Worm (Caenorhabditis elegans) whole organism, late embryonic: ENCODE results near the gene pigg-1.

Experiments
- C08G9.2 ChIP-seq: sonication (generic microtip); optimal IDR thresholded peaks from 2 replicates; lab custom pipeline; 2016; ENCODE audit warnings: mild to moderate bottlenecking, missing genetic modification characterization, moderate library complexity, missing compliant biosample characterization
- C38D4.7 ChIP-seq: fragments of 200-800 bp; sonication (Bioruptor generic); optimal IDR thresholded peaks from 2 replicates; lab custom pipeline; 2018; ENCODE audit warnings: mild to moderate bottlenecking, missing genetic modification characterization, moderate library complexity, missing compliant biosample characterization
- F13H6.1 ChIP-seq: sonication (generic microtip); optimal IDR thresholded peaks from 2 replicates; lab custom pipeline; 2016; ENCODE audit warnings: missing genetic modification characterization, missing compliant biosample characterization
- K02D7.2 ChIP-seq: sonication (generic microtip); optimal IDR thresholded peaks from 2 replicates; lab custom pipeline; 2017; ENCODE audit warnings: mild to moderate bottlenecking, missing genetic modification characterization, missing compliant biosample characterization
- K09A11.1 ChIP-seq: sonication (generic microtip); optimal IDR thresholded peaks from 2 replicates; lab custom pipeline; 2017; ENCODE audit warnings: antibody characterized with exemption, mild to moderate bottlenecking, missing genetic modification characterization, missing compliant biosample characterization; ENCODE audit not compliant: insufficient read depth
- ama-1 ChIP-seq: fragments of 150-350 bp; optimal IDR thresholded peaks from 2 replicates; lab custom pipeline; 2014
- ceh-14 ChIP-seq: sonication (generic microtip); optimal IDR thresholded peaks from 2 replicates; lab custom pipeline; 2016; ENCODE audit warnings: missing genotype, missing genetic modification characterization, missing compliant biosample characterization
- ceh-18 ChIP-seq: sonication (generic microtip); optimal IDR thresholded peaks from 2 replicates; lab custom pipeline; 2016; ENCODE audit warnings: missing genetic modification characterization, missing compliant biosample characterization
- ceh-2 ChIP-seq: sonication (generic microtip); optimal IDR thresholded peaks from 2 replicates; lab custom pipeline; 2016; ENCODE audit warnings: missing genotype, missing genetic modification characterization, missing compliant biosample characterization
- ceh-22 ChIP-seq: sonication (generic microtip); optimal IDR thresholded peaks from 2 replicates; lab custom pipeline; 2017; ENCODE audit warnings: missing biosample characterization, missing genetic modification characterization
- ceh-30 ChIP-seq: fragments of 150-350 bp; optimal IDR thresholded peaks from 2 replicates; lab custom pipeline; 2014; ENCODE audit warnings: missing biosample characterization, missing genetic modification characterization
- ceh-34 ChIP-seq: sonication (generic microtip); optimal IDR thresholded peaks from 2 replicates; lab custom pipeline; 2016; ENCODE audit warnings: mild to moderate bottlenecking, missing genetic modification characterization, missing compliant biosample characterization
- ceh-45 ChIP-seq: fragments of 200-800 bp; sonication (Bioruptor generic); IDR thresholded peaks from 2 replicates; pipeline ENCODE4 v1.3.6; 2022; ENCODE audit warnings: missing genetic modification reagents, missing genetic modification characterization, missing compliant biosample characterization
- ceh-48 ChIP-seq: sonication (generic microtip); optimal IDR thresholded peaks from 2 replicates; lab custom pipeline; 2016; ENCODE audit warnings: missing genetic modification characterization, inconsistent platforms, missing compliant biosample characterization
- ceh-6 ChIP-seq: fragments of 200-800 bp; sonication (Bioruptor generic); optimal IDR thresholded peaks from 2 replicates; lab custom pipeline; 2018; ENCODE audit warnings: mild to moderate bottlenecking, missing genetic modification characterization, missing compliant biosample characterization
- che-1 ChIP-seq: sonication (generic microtip); optimal IDR thresholded peaks from 2 replicates; lab custom pipeline; 2016; ENCODE audit warnings: mild to moderate bottlenecking, missing genetic modification characterization, missing compliant biosample characterization
- dve-1 ChIP-seq: sonication (generic microtip); optimal IDR thresholded peaks from 2 replicates; lab custom pipeline; 2017; ENCODE audit warnings: antibody characterized with exemption, mild to moderate bottlenecking, missing genetic modification characterization, missing compliant biosample characterization
- ets-4 ChIP-seq: sonication (generic microtip); optimal IDR thresholded peaks from 2 replicates; lab custom pipeline; 2016; ENCODE audit warnings: missing genetic modification characterization, missing compliant biosample characterization
- fkh-6 ChIP-seq: sonication (generic microtip); optimal IDR thresholded peaks from 2 replicates; lab custom pipeline; 2016; ENCODE audit warnings: missing genetic modification characterization, missing compliant biosample characterization
- gmeb-2 ChIP-seq: sonication (generic microtip); optimal IDR thresholded peaks from 2 replicates; lab custom pipeline; 2016; ENCODE audit warnings: missing genetic modification characterization, inconsistent platforms, missing compliant biosample characterization
- hlh-13 ChIP-seq: fragments of 200-800 bp; sonication (Bioruptor generic); optimal IDR thresholded peaks from 2 replicates; lab custom pipeline; 2018; ENCODE audit warnings: mild to moderate bottlenecking, missing genetic modification characterization, missing compliant biosample characterization
- hlh-15 ChIP-seq: sonication (generic microtip); optimal IDR thresholded peaks from 2 replicates; lab custom pipeline; 2016; ENCODE audit warnings: missing genetic modification characterization, missing compliant biosample characterization
- lin-11 ChIP-seq: fragments of 200-800 bp; sonication (Bioruptor generic); optimal IDR thresholded peaks from 2 replicates; lab custom pipeline; 2018; ENCODE audit warnings: mild to moderate bottlenecking, missing genetic modification characterization, missing compliant biosample characterization
- mec-3 ChIP-seq: sonication (generic microtip); optimal IDR thresholded peaks from 2 replicates; lab custom pipeline; 2016; ENCODE audit warnings: borderline replicate concordance, missing genetic modification characterization, missing compliant biosample characterization
- nfya-1 ChIP-seq: sonication (generic microtip); optimal IDR thresholded peaks from 2 replicates; lab custom pipeline; 2017; ENCODE audit warnings: missing genetic modification characterization, mild to moderate bottlenecking, missing compliant biosample characterization, antibody characterized with exemption, moderate library complexity
- nhr-11 ChIP-seq: fragments of 150-350 bp; optimal IDR thresholded peaks from 2 replicates; lab custom pipeline; 2014; ENCODE audit warnings: missing biosample characterization, missing genetic modification characterization
- npax-4 ChIP-seq: sonication (generic microtip); optimal IDR thresholded peaks from 2 replicates; lab custom pipeline; 2016; ENCODE audit warnings: missing genetic modification characterization, missing compliant biosample characterization
- odd-2 ChIP-seq: sonication (generic microtip); optimal IDR thresholded peaks from 2 replicates; lab custom pipeline; 2017; ENCODE audit warnings: antibody characterized with exemption, mild to moderate bottlenecking, missing genetic modification characterization, missing compliant biosample characterization
- pax-1 ChIP-seq: fragments of 150-350 bp; optimal IDR thresholded peaks from 2 replicates; lab custom pipeline; 2014; ENCODE audit warnings: missing biosample characterization, missing genetic modification characterization
- pqm-1 ChIP-seq: sonication (generic microtip); optimal IDR thresholded peaks from 2 replicates; lab custom pipeline; 2016; ENCODE audit warnings: missing genetic modification characterization, missing compliant biosample characterization
- pros-1 ChIP-seq: fragments of 150-350 bp; optimal IDR thresholded peaks from 2 replicates; lab custom pipeline; 2014; ENCODE audit warnings: missing biosample characterization, missing genetic modification reagents, missing genetic modification characterization
- ref-2 ChIP-seq: sonication (generic microtip); optimal IDR thresholded peaks from 2 replicates; lab custom pipeline; 2016; ENCODE audit warnings: missing genetic modification characterization, missing compliant biosample characterization
- rnt-1 ChIP-seq: sonication (generic microtip); optimal IDR thresholded peaks from 2 replicates; lab custom pipeline; 2016; ENCODE audit warnings: missing genetic modification characterization, missing compliant biosample characterization
- sox-2 ChIP-seq: fragments of 200-800 bp; sonication (Bioruptor generic); IDR thresholded peaks from 2 replicates; pipeline ENCODE4 v1.3.6; 2022; ENCODE audit warnings: missing genetic modification reagents, missing genetic modification characterization, missing compliant biosample characterization
- sox-4 ChIP-seq: sonication (generic microtip); optimal IDR thresholded peaks from 2 replicates; lab custom pipeline; 2017; ENCODE audit warnings: mild to moderate bottlenecking, missing genetic modification characterization, inconsistent platforms, missing compliant biosample characterization
- syd-9 ChIP-seq: sonication (generic microtip); optimal IDR thresholded peaks from 2 replicates; lab custom pipeline; 2016; ENCODE audit warnings: mild to moderate bottlenecking, missing genetic modification characterization, moderate library complexity, missing compliant biosample characterization
- tbx-2 ChIP-seq: sonication (generic microtip); optimal IDR thresholded peaks from 2 replicates; lab custom pipeline; 2016; ENCODE audit warnings: missing genetic modification characterization, missing compliant biosample characterization
- tbx-7 ChIP-seq: sonication (generic microtip); optimal IDR thresholded peaks from 2 replicates; lab custom pipeline; 2016; ENCODE audit warnings: missing genotype, missing genetic modification characterization, missing compliant biosample characterization
- ttx-3 ChIP-seq: sonication (generic microtip); optimal IDR thresholded peaks from 2 replicates; lab custom pipeline; 2016; ENCODE audit warnings: missing genetic modification reagents, missing genetic modification characterization, missing compliant biosample characterization
- unc-3 ChIP-seq, 2 experiments: fragments of 200-800 bp in 1 of 2; sonication (Bioruptor generic) in 1 of 2; sonication (generic microtip) in 1 of 2; conservative IDR thresholded peaks in 1 of 2; optimal IDR thresholded peaks in 1 of 2; 2 replicates each; pipeline versions ENCODE4 v1.3.6 to Lab custom; 2016 to 2022; ENCODE audit warnings: missing compliant biosample characterization in 2 of 2, missing genetic modification characterization in 2 of 2, missing genetic modification reagents in 1 of 2
- unc-42 ChIP-seq: sonication (generic microtip); optimal IDR thresholded peaks from 2 replicates; lab custom pipeline; 2016; ENCODE audit warnings: missing genotype, missing genetic modification characterization, missing compliant biosample characterization
- unc-86 ChIP-seq: sonication (generic microtip); optimal IDR thresholded peaks from 2 replicates; lab custom pipeline; 2016; ENCODE audit warnings: missing genetic modification characterization, missing compliant biosample characterization
- zip-5 ChIP-seq: sonication (generic microtip); optimal IDR thresholded peaks from 2 replicates; lab custom pipeline; 2016; ENCODE audit warnings: missing genetic modification characterization, missing compliant biosample characterization
- ztf-16 ChIP-seq: sonication (generic microtip); optimal IDR thresholded peaks from 2 replicates; lab custom pipeline; 2017; ENCODE audit warnings: missing genetic modification characterization, missing compliant biosample characterization

The pigg-1 gene

ce11 chrII:8561227-8561626, 38.8 kb downstream of the pigg-1 start, which contains the start of gene iff-2 (continued):
- TF ChIP-seq ttx-3 (peak; percentile 37), odd-2 (tag; lab: Kevin White, UChicago) (peak; percentile 41), K02D7.2 (tag; lab: Kevin White, UChicago) (peak; percentile 14), unc-42 (tag; lab: Kevin White, UChicago) (peak; percentile 93), tbx-7 (tag; lab: Kevin White, UChicago) (peak; percentile 48), unc-86 (tag; lab: Kevin White, UChicago) (peak; percentile 76), ceh-6 (GFP tag; lab: Kevin White, UChicago) (peak; percentile 56), npax-4 (tag; lab: Kevin White, UChicago) (no peak), nhr-11 (peak; percentile 62), zip-5 (tag; lab: Kevin White, UChicago) (no peak), pqm-1 (tag; lab: Kevin White, UChicago) (peak; percentile 73), sox-4 (tag; lab: Kevin White, UChicago) (peak; percentile 50), pax-1 (tag; lab: Kevin White, UChicago) (peak; percentile 83), ceh-34 (peak; percentile 96), ceh-2 (peak; percentile 76), C38D4.7 (GFP tag; lab: Kevin White, UChicago) (peak; percentile 18), dve-1 (peak; percentile 98), hlh-13 (GFP tag; lab: Kevin White, UChicago) (no peak), nfya-1 (tag; lab: Kevin White, UChicago) (peak; percentile 97), mec-3 (tag; lab: Kevin White, UChicago) (no peak), pros-1 (tag; lab: Kevin White, UChicago) (peak; percentile 96), lin-11 (tag; lab: Kevin White, UChicago) (peak; percentile 13), syd-9 (tag; lab: Kevin White, UChicago) (peak; percentile 83), ama-1 (peak; percentile 51), rnt-1 (tag; lab: Kevin White, UChicago) (peak; percentile 95), ref-2 (tag; lab: Kevin White, UChicago) (peak; percentile 97), ceh-18 (tag; lab: Kevin White, UChicago) (peak; percentile 99), ceh-14 (tag; lab: Kevin White, UChicago) (peak; percentile 83), C08G9.2 (tag; lab: Kevin White, UChicago) (peak; percentile 65), ceh-48 (peak; percentile 49), ceh-30 (tag; lab: Kevin White, UChicago) (peak; percentile 39), K09A11.1 (tag; lab: Kevin White, UChicago) (peak; percentile 80), gmeb-2 (tag; lab: Kevin White, UChicago) (no peak), ets-4 (peak; percentile 89), sox-2 (GFP tag; lab: Robert Waterston, UW) (peak; percentile 39; the same call in 1 of the 2 replicates), fkh-6 (tag; lab: Kevin White, UChicago) (peak; percentile 68), ceh-22 (tag; lab: Kevin White, UChicago) (peak; percentile 67), che-1 (tag; lab: Kevin White, UChicago) (no peak), hlh-15 (tag; lab: Kevin White, UChicago) (no peak), F13H6.1 (peak; percentile 66), ceh-45 (GFP tag; lab: Robert Waterston, UW) (peak; percentile 62; the same call in 1 of the 2 replicates), ztf-16 (tag; lab: Kevin White, UChicago) (peak; percentile 83), tbx-2 (peak; percentile 97), unc-3 (GFP tag; conservative IDR thresholded peaks at IDR 0.05; lab: Robert Waterston, UW) (peak; percentile 43; the same call in 1 of the 2 replicates), unc-3 (tag; optimal IDR thresholded peaks at IDR 0.05; lab: Kevin White, UChicago) (peak; percentile 48)
- TF ChIP-seq, all 69 proteins: peak for 51
